Worm (Caenorhabditis elegans): ENCODE measurements around the gene CD4.11.

- no peak for TF ChIP-seq nhr-43 (tag; optimal IDR thresholded peaks at IDR 0.05; ENCODE audit: poor library complexity, severe bottlenecking)
- no peak for TF ChIP-seq ama-1 (optimal IDR thresholded peaks at IDR 0.05)
- no peak for TF ChIP-seq lin-15B (tag; optimal IDR thresholded peaks at IDR 0.05)
- no peak for TF ChIP-seq nhr-77 (tag; optimal IDR thresholded peaks at IDR 0.05)
- TF ChIP-seq nhr-25 (tag; optimal IDR thresholded peaks at IDR 0.05) = no peak
- TF ChIP-seq nhr-12 (tag; optimal IDR thresholded peaks at IDR 0.05) = no peak
- no peak for TF ChIP-seq skn-1 (tag; optimal IDR thresholded peaks at IDR 0.05)
- TF ChIP-seq elt-1 (tag; optimal IDR thresholded peaks at IDR 0.05) = no peak
Observed at ce11 chrV:5614724-5615123, 29.8 kb downstream of the CD4.11 start, which contains the start of gene M03E7.3.

Measured in whole organism, L3 larva.